Fruit fly (Drosophila melanogaster): ENCODE results near the gene dUTPase.

Gene dUTPase

dm6 chr2L:11016695-11017094, 5.6 kb downstream of the dUTPase start, which contains the start of gene CG14913:
CG14913 (plus strand) TSS chr2L:11016995.
- TF ChIP-seq Myc (optimal IDR thresholded peaks at IDR 0.05) = no peak
- TF ChIP-seq insv (optimal IDR thresholded peaks at IDR 0.05) = no peak
- TF ChIP-seq ttk (optimal IDR thresholded peaks at IDR 0.05) = no peak
- TF ChIP-seq h (optimal IDR thresholded peaks at IDR 0.05) = no peak
- TF ChIP-seq Sin3A (optimal IDR thresholded peaks at IDR 0.05) = no peak

- TF ChIP-seq psq (optimal IDR thresholded peaks at IDR 0.05) (no peak), Sin3A (optimal IDR thresholded peaks at IDR 0.05) (no peak), h (optimal IDR thresholded peaks at IDR 0.05) (no peak), ttk (optimal IDR thresholded peaks at IDR 0.05) (no peak), insv (optimal IDR thresholded peaks at IDR 0.05) (no peak), Myc (optimal IDR thresholded peaks at IDR 0.05) (no peak)
Observed at dm6 chr2L:11021606-11022005, 10.5 kb downstream of the dUTPase start.

dm6 chr2L:11022804-11023203, 11.7 kb downstream of the dUTPase start:
- TF ChIP-seq psq (optimal IDR thresholded peaks at IDR 0.05) = no peak
- TF ChIP-seq Myc (optimal IDR thresholded peaks at IDR 0.05) = no peak
- no peak for TF ChIP-seq insv (optimal IDR thresholded peaks at IDR 0.05)
- no peak for TF ChIP-seq Sin3A (optimal IDR thresholded peaks at IDR 0.05)
- TF ChIP-seq ttk (optimal IDR thresholded peaks at IDR 0.05) = no peak
- no peak for TF ChIP-seq h (optimal IDR thresholded peaks at IDR 0.05)

- TF ChIP-seq h (optimal IDR thresholded peaks at IDR 0.05) (no peak), Myc (optimal IDR thresholded peaks at IDR 0.05) (no peak), ttk (optimal IDR thresholded peaks at IDR 0.05) (no peak), insv (optimal IDR thresholded peaks at IDR 0.05) (no peak), psq (optimal IDR thresholded peaks at IDR 0.05) (no peak), Sin3A (optimal IDR thresholded peaks at IDR 0.05) (no peak)
Observed at dm6 chr2L:11023875-11024274, 12.8 kb downstream of the dUTPase start.

- TF ChIP-seq ttk (optimal IDR thresholded peaks at IDR 0.05) = no peak
- TF ChIP-seq insv (optimal IDR thresholded peaks at IDR 0.05) = no peak
- TF ChIP-seq h (optimal IDR thresholded peaks at IDR 0.05) = no peak
- TF ChIP-seq psq (optimal IDR thresholded peaks at IDR 0.05) = no peak
- no peak for TF ChIP-seq Sin3A (optimal IDR thresholded peaks at IDR 0.05)
- no peak for TF ChIP-seq Myc (optimal IDR thresholded peaks at IDR 0.05)
Observed at dm6 chr2L:11027213-11027612, 16.1 kb downstream of the dUTPase start.

dm6 chr2L:11027825-11028496, 16.8 kb downstream of the dUTPase start:
- TF ChIP-seq Myc (optimal IDR thresholded peaks at IDR 0.05) (no peak), psq (optimal IDR thresholded peaks at IDR 0.05) (no peak), h (optimal IDR thresholded peaks at IDR 0.05) (no peak), Sin3A (optimal IDR thresholded peaks at IDR 0.05) (no peak), insv (optimal IDR thresholded peaks at IDR 0.05) (no peak), ttk (optimal IDR thresholded peaks at IDR 0.05) (no peak)

- TF ChIP-seq Myc (optimal IDR thresholded peaks at IDR 0.05) (no peak), h (optimal IDR thresholded peaks at IDR 0.05) (no peak), ttk (optimal IDR thresholded peaks at IDR 0.05) (no peak), psq (optimal IDR thresholded peaks at IDR 0.05) (no peak), Sin3A (optimal IDR thresholded peaks at IDR 0.05) (no peak), insv (optimal IDR thresholded peaks at IDR 0.05) (no peak)
Observed at dm6 chr2L:11032285-11032970, 21.3 kb downstream of the dUTPase start.

dm6 chr2L:11034495-11034894, 23.4 kb downstream of the dUTPase start, which contains the start of gene CG18666:
CG18666 (plus strand) TSS chr2L:11034795.
- TF ChIP-seq psq (optimal IDR thresholded peaks at IDR 0.05) (no peak), Sin3A (optimal IDR thresholded peaks at IDR 0.05) (no peak), ttk (optimal IDR thresholded peaks at IDR 0.05) (no peak), Myc (optimal IDR thresholded peaks at IDR 0.05) (no peak), insv (optimal IDR thresholded peaks at IDR 0.05) (no peak), h (optimal IDR thresholded peaks at IDR 0.05) (no peak)

- TF ChIP-seq h (optimal IDR thresholded peaks at IDR 0.05) (no peak), Myc (optimal IDR thresholded peaks at IDR 0.05) (no peak), Sin3A (optimal IDR thresholded peaks at IDR 0.05) (no peak), psq (optimal IDR thresholded peaks at IDR 0.05) (no peak)
Observed at dm6 chr2L:11037583-11038517, 26.7 kb downstream of the dUTPase start.

dm6 chr2L:11038918-11039317, 27.8 kb downstream of the dUTPase start:
- TF ChIP-seq h (optimal IDR thresholded peaks at IDR 0.05) (no peak), insv (optimal IDR thresholded peaks at IDR 0.05) (no peak), Sin3A (optimal IDR thresholded peaks at IDR 0.05) (no peak), Myc (optimal IDR thresholded peaks at IDR 0.05) (no peak), psq (optimal IDR thresholded peaks at IDR 0.05) (no peak), ttk (optimal IDR thresholded peaks at IDR 0.05) (no peak)

- TF ChIP-seq h (optimal IDR thresholded peaks at IDR 0.05) (no peak), ttk (optimal IDR thresholded peaks at IDR 0.05) (no peak), Myc (optimal IDR thresholded peaks at IDR 0.05) (no peak), Sin3A (optimal IDR thresholded peaks at IDR 0.05) (no peak), psq (optimal IDR thresholded peaks at IDR 0.05) (no peak), insv (optimal IDR thresholded peaks at IDR 0.05) (no peak)
Observed at dm6 chr2L:11039548-11040144, 28.5 kb downstream of the dUTPase start.

All from Kc167 (cell line).